Fruit fly (Drosophila melanogaster) whole organism, embryonic: Measurements from ENCODE around the gene CG11095.
A peak's percentile ranks its signal among the peaks of the same experiment; 100 is the strongest.

Experiments
- Aef1 ChIP-seq: fragments of 200-800 bp; sonication (Bioruptor generic); IDR thresholded peaks from 3 replicates; pipeline ENCODE4 v1.3.6; 2022; ENCODE audit warnings: missing biosample characterization, missing genetic modification characterization
- CG10321 ChIP-seq: fragments of 200-800 bp; sonication (Bioruptor generic); IDR thresholded peaks from 2 replicates; pipeline ENCODE4 v1.3.6; 2022; ENCODE audit warnings: missing biosample characterization, missing genetic modification characterization
- CG11456 ChIP-seq: fragments of 200-800 bp; sonication (Bioruptor generic); IDR thresholded peaks from 3 replicates; pipeline ENCODE4 v1.3.6; 2022; ENCODE audit warnings: missing biosample characterization, missing genetic modification characterization
- CG13894 ChIP-seq: fragments of 200-800 bp; sonication (Bioruptor generic); optimal IDR thresholded peaks from 3 replicates; lab custom pipeline; 2018; ENCODE audit warnings: missing biosample characterization, mild to moderate bottlenecking, missing genetic modification characterization, moderate library complexity
- CG14050 ChIP-seq: fragments of 200-800 bp; sonication (Bioruptor generic); IDR thresholded peaks from 3 replicates; pipeline ENCODE4 v1.3.6; 2022; ENCODE audit warnings: missing biosample characterization, missing genetic modification characterization
- CG14710 ChIP-seq: fragments of 200-800 bp; sonication (Bioruptor generic); optimal IDR thresholded peaks from 3 replicates; lab custom pipeline; 2019; ENCODE audit warnings: missing biosample characterization, mild to moderate bottlenecking, missing genetic modification characterization, moderate library complexity
- CG14965 ChIP-seq: fragments of 200-800 bp; sonication (Bioruptor generic); optimal IDR thresholded peaks from 2 replicates; lab custom pipeline; 2016; ENCODE audit warnings: missing biosample characterization, missing genetic modification characterization, borderline replicate concordance
- CG15073 ChIP-seq: fragments of 200-800 bp; sonication (Bioruptor generic); optimal IDR thresholded peaks from 2 replicates; lab custom pipeline; 2016; ENCODE audit warnings: missing biosample characterization, missing genetic modification characterization
- CG15269 ChIP-seq: fragments of 200-800 bp; sonication (Bioruptor generic); optimal IDR thresholded peaks from 2 replicates; lab custom pipeline; 2018; ENCODE audit warnings: missing biosample characterization, mild to moderate bottlenecking, missing genetic modification characterization, moderate library complexity
- CG1647 ChIP-seq: fragments of 200-800 bp; sonication (Bioruptor generic); optimal IDR thresholded peaks from 3 replicates; lab custom pipeline; 2016; ENCODE audit warnings: missing biosample characterization, missing genetic modification characterization
- CG17568 ChIP-seq: fragments of 200-800 bp; sonication (Bioruptor generic); optimal IDR thresholded peaks from 2 replicates; lab custom pipeline; 2018; ENCODE audit warnings: missing biosample characterization, mild to moderate bottlenecking, missing genetic modification characterization, moderate library complexity
- CG17802 ChIP-seq: fragments of 200-800 bp; sonication (Bioruptor generic); optimal IDR thresholded peaks from 2 replicates; lab custom pipeline; 2018; ENCODE audit warnings: missing biosample characterization, mild to moderate bottlenecking, missing genetic modification characterization, moderate library complexity
- CG1832 ChIP-seq: fragments of 200-800 bp; sonication (Bioruptor generic); optimal IDR thresholded peaks from 2 replicates; lab custom pipeline; 2017; ENCODE audit warnings: missing biosample characterization, mild to moderate bottlenecking, missing genetic modification characterization, inconsistent platforms
- CG18764 ChIP-seq: fragments of 200-800 bp; sonication (Bioruptor generic); optimal IDR thresholded peaks from 3 replicates; lab custom pipeline; 2016; ENCODE audit warnings: missing biosample characterization, missing genetic modification characterization
- CG2120 ChIP-seq: fragments of 200-800 bp; sonication (Bioruptor generic); optimal IDR thresholded peaks from 3 replicates; lab custom pipeline; 2016; ENCODE audit warnings: missing biosample characterization, missing genetic modification characterization
- CG3281 ChIP-seq: fragments of 200-800 bp; sonication (Bioruptor generic); optimal IDR thresholded peaks from 3 replicates; lab custom pipeline; 2017; ENCODE audit warnings: missing biosample characterization, mild to moderate bottlenecking, missing genetic modification characterization
- CG43689 ChIP-seq: fragments of 200-800 bp; sonication (Bioruptor generic); IDR thresholded peaks from 2 replicates; pipeline ENCODE4 v1.3.6; 2022; ENCODE audit warnings: missing biosample characterization, missing genetic modification characterization
- CG4404 ChIP-seq: fragments of 200-800 bp; sonication (Bioruptor generic); IDR thresholded peaks from 2 replicates; pipeline ENCODE4 v1.3.6; 2022; ENCODE audit warnings: missing biosample characterization, missing genetic modification characterization
- CG4707 ChIP-seq: fragments of 200-800 bp; sonication (Bioruptor generic); optimal IDR thresholded peaks from 2 replicates; lab custom pipeline; 2018; ENCODE audit warnings: missing biosample characterization, mild to moderate bottlenecking, missing genetic modification characterization, moderate library complexity
- CG6254 ChIP-seq: fragments of 200-800 bp; sonication (Bioruptor generic); optimal IDR thresholded peaks from 3 replicates; lab custom pipeline; 2017; ENCODE audit warnings: mild to moderate bottlenecking, missing biosample characterization, missing genetic modification reagents, missing genetic modification characterization
- CG6791 ChIP-seq: fragments of 200-800 bp; sonication (Bioruptor generic); IDR thresholded peaks from 3 replicates; pipeline ENCODE4 v1.3.6; 2022; ENCODE audit warnings: missing biosample characterization, missing genetic modification characterization; ENCODE audit not compliant: partially characterized antibody
- CG7786 ChIP-seq: fragments of 200-800 bp; sonication (Bioruptor generic); optimal IDR thresholded peaks from 2 replicates; lab custom pipeline; 2016; ENCODE audit warnings: missing biosample characterization, missing genetic modification characterization
- CG8478 ChIP-seq: fragments of >200 bp; optimal IDR thresholded peaks from 2 replicates; lab custom pipeline; 2018
- Camta ChIP-seq: fragments of 200-800 bp; sonication (Bioruptor generic); optimal IDR thresholded peaks from 2 replicates; lab custom pipeline; 2016; ENCODE audit warnings: missing biosample characterization, missing genetic modification characterization
- D19A ChIP-seq: fragments of 200-800 bp; optimal IDR thresholded peaks from 3 replicates; lab custom pipeline; 2019; ENCODE audit warnings: missing biosample characterization, mild to moderate bottlenecking, missing genetic modification characterization, moderate library complexity
- Dbx ChIP-seq: fragments of 200-800 bp; sonication (Bioruptor generic); IDR thresholded peaks from 3 replicates; pipeline ENCODE4 v1.3.6; 2022; ENCODE audit warnings: missing biosample characterization, missing genetic modification characterization
- Eip74EF ChIP-seq, 2 experiments: fragments of 200-800 bp in 1 of 2; fragments of >200 bp in 1 of 2; sonication (Bioruptor generic) in 1 of 2; optimal IDR thresholded peaks; 2 replicates each; lab custom pipeline; 2017 to 2019; ENCODE audit warnings: missing biosample characterization in 2 of 2, missing genetic modification characterization in 2 of 2, mild to moderate bottlenecking in 1 of 2, moderate library complexity in 1 of 2
- Gug ChIP-seq: fragments of 200-800 bp; sonication (Bioruptor generic); IDR thresholded peaks from 4 replicates; pipeline ENCODE4 v1.3.6; 2022; ENCODE audit warnings: missing biosample characterization, missing genetic modification characterization
- HmgD ChIP-seq: fragments of 200-800 bp; sonication (Bioruptor generic); optimal IDR thresholded peaks from 3 replicates; lab custom pipeline; 2016; ENCODE audit warnings: missing biosample characterization, missing genetic modification characterization
- Hr51 ChIP-seq, 2 experiments: fragments of 200-800 bp; sonication (Bioruptor generic); optimal IDR thresholded peaks; 2 replicates in 1 of 2; 3 replicates in 1 of 2; lab custom pipeline; 2016 to 2018; ENCODE audit warnings: missing biosample characterization in 2 of 2, missing genetic modification characterization in 2 of 2, mild to moderate bottlenecking in 1 of 2, moderate library complexity in 1 of 2
- Lhr ChIP-seq: fragments of 200-800 bp; sonication (Bioruptor generic); optimal IDR thresholded peaks from 3 replicates; lab custom pipeline; 2017; ENCODE audit warnings: mild to moderate bottlenecking, missing biosample characterization, missing genetic modification reagents, missing genetic modification characterization
- Mes4 ChIP-seq: fragments of 200-800 bp; sonication (Bioruptor generic); optimal IDR thresholded peaks from 2 replicates; lab custom pipeline; 2016; ENCODE audit warnings: missing biosample characterization, missing genetic modification characterization
- Neu2 ChIP-seq: fragments of 200-800 bp; sonication (Bioruptor generic); optimal IDR thresholded peaks from 3 replicates; lab custom pipeline; 2016; ENCODE audit warnings: missing biosample characterization, missing genetic modification characterization, borderline replicate concordance
- Sry-δ ChIP-seq: fragments of 200-800 bp; sonication (Bioruptor generic); optimal IDR thresholded peaks from 2 replicates; lab custom pipeline; 2016; ENCODE audit warnings: missing biosample characterization, missing genetic modification characterization
- TFAM ChIP-seq: fragments of 200-800 bp; sonication (Bioruptor generic); optimal IDR thresholded peaks from 2 replicates; lab custom pipeline; 2017; ENCODE audit warnings: missing biosample characterization, missing genetic modification characterization, inconsistent platforms
- Taf1 ChIP-seq: fragments of 200-800 bp; sonication (Bioruptor generic); IDR thresholded peaks from 2 replicates; pipeline ENCODE4 v1.3.6; 2022; ENCODE audit warnings: missing biosample characterization, missing genetic modification characterization
- ac ChIP-seq: fragments of 200-800 bp; sonication (Bioruptor generic); optimal IDR thresholded peaks from 3 replicates; lab custom pipeline; 2017; ENCODE audit warnings: missing biosample characterization, mild to moderate bottlenecking, missing genetic modification characterization
- ap ChIP-seq: fragments of 200-800 bp; sonication (Bioruptor generic); IDR thresholded peaks from 2 replicates; pipeline ENCODE4 v1.3.6; 2022; ENCODE audit warnings: missing biosample characterization, missing genetic modification characterization
- croc ChIP-seq: fragments of 200-800 bp; sonication (Bioruptor generic); conservative IDR thresholded peaks from 3 replicates; pipeline ENCODE4 v1.3.6; 2022; ENCODE audit warnings: missing biosample characterization, missing genetic modification characterization
- gcm2 ChIP-seq: fragments of 200-800 bp; sonication (Bioruptor generic); optimal IDR thresholded peaks from 2 replicates; lab custom pipeline; 2016; ENCODE audit warnings: missing biosample characterization, missing genetic modification characterization
- hbn ChIP-seq: fragments of 200-800 bp; sonication (Bioruptor generic); IDR thresholded peaks from 2 replicates; pipeline ENCODE4 v1.3.6; 2022; ENCODE audit warnings: missing biosample characterization, missing genetic modification characterization; ENCODE audit not compliant: partially characterized antibody
- lola ChIP-seq, 3 experiments: fragments of >200 bp in 2 of 3; fragments of 200-800 bp in 1 of 3; sonication (Bioruptor generic) in 1 of 3; optimal IDR thresholded peaks; 2 replicates each; lab custom pipeline; 2017 to 2019; ENCODE audit warnings: missing biosample characterization in 3 of 3, missing genetic modification characterization in 3 of 3, mild to moderate bottlenecking in 1 of 3, moderate library complexity in 1 of 3
- nerfin-2 ChIP-seq: fragments of 200-800 bp; sonication (Bioruptor generic); IDR thresholded peaks from 2 replicates; pipeline ENCODE4 v1.3.6; 2022; ENCODE audit warnings: missing biosample characterization, missing genetic modification characterization; ENCODE audit not compliant: partially characterized antibody
- pho ChIP-seq: fragments of 200-800 bp; sonication (Bioruptor generic); optimal IDR thresholded peaks from 2 replicates; lab custom pipeline; 2016; ENCODE audit warnings: missing biosample characterization, missing genetic modification characterization
- pita ChIP-seq: fragments of 200-800 bp; sonication (Bioruptor generic); optimal IDR thresholded peaks from 2 replicates; lab custom pipeline; 2017; ENCODE audit warnings: missing biosample characterization, mild to moderate bottlenecking, missing genetic modification characterization
- prd ChIP-seq, 3 experiments: fragments of >200 bp in 2 of 3; fragments of 200-800 bp in 1 of 3; sonication (Bioruptor generic) in 1 of 3; optimal IDR thresholded peaks in 2 of 3; IDR thresholded peaks in 1 of 3; 2 replicates in 2 of 3; 3 replicates in 1 of 3; pipeline versions ENCODE4 v1.3.6 to Lab custom; 2017 to 2022; ENCODE audit warnings: missing biosample characterization in 1 of 3, missing genetic modification characterization in 1 of 3
- pum ChIP-seq: fragments of 200-800 bp; sonication (Bioruptor generic); optimal IDR thresholded peaks from 2 replicates; lab custom pipeline; 2016; ENCODE audit warnings: missing biosample characterization, missing genetic modification characterization
- ro ChIP-seq: fragments of 200-800 bp; sonication (Bioruptor generic); IDR thresholded peaks from 2 replicates; pipeline ENCODE4 v1.3.6; 2022; ENCODE audit warnings: missing biosample characterization, missing genetic modification characterization
- zfh2 ChIP-seq: fragments of 200-800 bp; sonication (Bioruptor generic); optimal IDR thresholded peaks from 2 replicates; lab custom pipeline; 2016; ENCODE audit warnings: missing biosample characterization, missing genetic modification characterization

Gene CG11095

dm6 chrX:13838892-13839291 lies 27.4 kb downstream of the CG11095 start (continued):
- TF ChIP-seq pita = no peak
- TF ChIP-seq gcm2 (GFP tag; lab: Kevin White, UChicago) = peak; percentile 53
- peak; percentile 28 for TF ChIP-seq Lhr (GFP tag; lab: Kevin White, UChicago)
- peak; percentile 82 for TF ChIP-seq zfh2 (GFP tag; lab: Kevin White, UChicago)
- no peak for TF ChIP-seq hbn
- peak; percentile 32; the same call in 2 of the 3 replicates for TF ChIP-seq CG14050 (GFP tag; lab: Robert Waterston, UW)
- no peak for TF ChIP-seq CG1832 (GFP tag; lab: Kevin White, UChicago)
- TF ChIP-seq CG4707 (GFP tag; lab: Kevin White, UChicago) = peak; percentile 34
- TF ChIP-seq croc (GFP tag; lab: Robert Waterston, UW) = no peak; the same call in 2 of the 3 replicates
- TF ChIP-seq CG2120 (GFP tag; lab: Kevin White, UChicago) = peak; percentile 76
- peak; percentile 65 for TF ChIP-seq pho (GFP tag; lab: Kevin White, UChicago)
- TF ChIP-seq CG14710 (tag; lab: Kevin White, UChicago) = peak; percentile 41
- TF ChIP-seq ap = peak; percentile 65
- peak; percentile 59 for TF ChIP-seq CG6254
- TF ChIP-seq Eip74EF (GFP tag; optimal IDR thresholded peaks at IDR 0.05; lab: Kevin White, UChicago) = peak in 1 of 2 experiments; percentile 63
- TF ChIP-seq Hr51 (GFP tag; optimal IDR thresholded peaks at IDR 0.05; lab: Kevin White, UChicago) = peak; percentile 52 to 81
- peak; percentile 54; the same call in 1 of the 3 replicates for TF ChIP-seq CG11456
- 0 out of 2 replicates have a peak, but pooled peaks have one; percentile 32 for TF ChIP-seq Taf1 (GFP tag; lab: Robert Waterston, UW)
- TF ChIP-seq Aef1 = peak; percentile 41; the same call in 2 of the 3 replicates
- peak; percentile 66 for TF ChIP-seq CG1647
- TF ChIP-seq Sry-δ (GFP tag; lab: Kevin White, UChicago) = peak; percentile 43
- TF ChIP-seq Dbx (GFP tag; lab: Robert Waterston, UW) = peak; percentile 39; the same call in 2 of the 3 replicates
- TF ChIP-seq pum = peak; percentile 50
- peak in 1 of 3 experiments; percentile 36 for TF ChIP-seq lola (GFP tag; optimal IDR thresholded peaks at IDR 0.05; lab: Kevin White, UChicago)
- TF ChIP-seq CG13894 (tag; lab: Kevin White, UChicago) = no peak
- no peak for TF ChIP-seq ac (GFP tag; lab: Kevin White, UChicago)
- TF ChIP-seq D19A (tag; lab: Kevin White, UChicago) = peak; percentile 28
- TF ChIP-seq Camta (GFP tag; lab: Kevin White, UChicago) = peak; percentile 65
- TF ChIP-seq prd (optimal IDR thresholded peaks at IDR 0.05; lab: Kevin White, UChicago) = no peak
- peak; percentile 87 for TF ChIP-seq prd (GFP tag; IDR thresholded peaks at IDR 0.05; lab: Robert Waterston, UW)
- peak; percentile 32 for TF ChIP-seq HmgD (GFP tag; lab: Kevin White, UChicago)
- peak; percentile 3 for TF ChIP-seq TFAM (GFP tag; lab: Kevin White, UChicago)
- peak; percentile 19 for TF ChIP-seq CG18764 (GFP tag; lab: Kevin White, UChicago)
- no peak for TF ChIP-seq CG15073 (GFP tag; lab: Kevin White, UChicago)
- TF ChIP-seq Mes4 (GFP tag; lab: Kevin White, UChicago) = peak; percentile 66
- peak; percentile 20 for TF ChIP-seq Neu2
- TF ChIP-seq CG14965 (GFP tag; lab: Kevin White, UChicago) = peak; percentile 24
- TF ChIP-seq CG7786 (GFP tag; lab: Kevin White, UChicago) = peak; percentile 84
- TF ChIP-seq CG17568 = peak; percentile 25
- TF ChIP-seq CG15269 = peak; percentile 74
- peak; percentile 38; the same call in 1 of the 2 replicates for TF ChIP-seq CG43689 (GFP tag; lab: Robert Waterston, UW)
- TF ChIP-seq CG6791 = no peak
- TF ChIP-seq Gug (GFP tag; lab: Robert Waterston, UW) = peak; percentile 71; the same call in 3 of the 4 replicates
- TF ChIP-seq CG8478 (lab: Kevin White, UChicago) = no peak
- peak; percentile 60 for TF ChIP-seq CG3281
- TF ChIP-seq CG10321 (GFP tag; lab: Robert Waterston, UW) = 0 out of 2 replicates have a peak, but pooled peaks have one; percentile 24
- TF ChIP-seq CG17802 = peak; percentile 31
- peak; percentile 57 for TF ChIP-seq CG4404 (GFP tag; lab: Robert Waterston, UW)
- no peak; the same call in 1 of the 2 replicates for TF ChIP-seq ro (GFP tag; lab: Robert Waterston, UW)
- no peak for TF ChIP-seq nerfin-2
